Fruit fly (Drosophila melanogaster): ENCODE data around the gene CG7328.

DNA sequence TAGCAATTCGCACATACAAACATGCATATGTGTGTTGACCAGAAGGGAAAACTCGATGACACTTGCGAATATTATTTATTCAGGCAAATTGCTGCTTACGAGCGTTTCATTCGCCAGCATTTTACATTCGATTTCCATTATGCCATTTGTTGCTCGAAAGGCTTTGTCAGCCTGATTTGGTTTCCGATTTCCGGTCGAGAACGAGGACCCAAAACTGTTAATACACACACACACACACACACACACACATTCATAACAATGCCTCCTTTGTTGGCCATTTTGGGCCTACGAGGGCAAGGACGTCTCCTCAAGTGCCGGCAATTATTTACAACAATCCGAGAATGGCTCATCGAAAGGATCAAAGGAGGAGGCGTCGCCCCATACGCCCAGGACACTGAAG lies 37.3 kb upstream of the CG7328 start:
- TF ChIP-seq CG8478 (optimal IDR thresholded peaks at IDR 0.05) (no peak), CTCF (optimal IDR thresholded peaks at IDR 0.05) (no peak)

All from S2 (cell line).